Worm (Caenorhabditis elegans): ENCODE results near the gene H40L08.1.

DNA sequence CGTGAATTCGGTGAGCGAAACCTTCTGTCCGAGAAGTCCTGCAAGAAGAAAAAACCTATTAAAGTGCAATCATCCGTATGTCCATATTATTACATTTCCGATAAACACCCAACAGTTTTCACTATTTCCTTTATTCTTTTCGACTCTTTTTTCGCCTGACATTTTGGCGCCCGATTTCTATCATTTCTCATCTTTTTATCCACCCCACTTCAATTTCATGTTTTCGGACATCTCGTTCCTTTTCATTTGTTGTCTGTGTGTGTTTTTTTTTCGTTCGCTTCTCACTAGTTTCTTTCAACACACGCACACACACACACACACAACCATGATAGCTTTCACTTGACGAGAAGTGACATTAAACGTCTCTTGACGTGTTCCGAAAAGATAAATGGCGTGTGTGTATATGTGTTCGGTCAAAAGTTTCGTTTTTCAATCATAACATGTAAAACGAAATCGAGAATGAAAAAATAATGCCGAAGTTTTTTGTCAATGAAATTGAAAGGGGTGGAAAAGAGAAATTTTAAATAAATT is 21.1 kb upstream of the H40L08.1 start:
- no peak for TF ChIP-seq ztf-18 (tag; optimal IDR thresholded peaks at IDR 0.05)
- no peak for TF ChIP-seq hmg-20 (GFP tag; IDR thresholded peaks at IDR 0.05)
- no peak for TF ChIP-seq Y53G8AR.9 (GFP tag; conservative IDR thresholded peaks at IDR 0.05)
- no peak for TF ChIP-seq hlh-26 (GFP tag; conservative IDR thresholded peaks at IDR 0.05)
- TF ChIP-seq egl-18 (GFP tag; IDR thresholded peaks at IDR 0.05), result no peak
- no peak for TF ChIP-seq let-607 (tag; optimal IDR thresholded peaks at IDR 0.05)
- no peak for TF ChIP-seq nhr-27 (tag; optimal IDR thresholded peaks at IDR 0.05)
- no peak for TF ChIP-seq snpc-4 (GFP tag; optimal IDR thresholded peaks at IDR 0.05)
- no peak for TF ChIP-seq snpc-4 (tag; optimal IDR thresholded peaks at IDR 0.05)
- TF ChIP-seq egrh-3 (GFP tag; IDR thresholded peaks at IDR 0.05), result no peak
- TF ChIP-seq D2030.7 (GFP tag; IDR thresholded peaks at IDR 0.05), result no peak
- no peak for TF ChIP-seq nhr-90 (tag; optimal IDR thresholded peaks at IDR 0.05)
- TF ChIP-seq F55B11.4 (tag; optimal IDR thresholded peaks at IDR 0.05; ENCODE audit: borderline replicate concordance, insufficient read depth), result no peak
